Fruit fly (Drosophila melanogaster) whole organism, prepupa: Measurements from ENCODE around the gene CG4338.

Experiments used
- CG3032 ChIP-seq: fragments of 200-800 bp; optimal IDR thresholded peaks from 2 replicates; lab custom pipeline; 2019; ENCODE audit warnings: missing biosample characterization, mild to moderate bottlenecking, missing genetic modification characterization, moderate library complexity
- CG6854 ChIP-seq: fragments of 200-800 bp; sonication (Bioruptor generic); optimal IDR thresholded peaks from 2 replicates; lab custom pipeline; 2017; ENCODE audit warnings: missing biosample characterization, mild to moderate bottlenecking, missing genetic modification characterization
- Hr38 ChIP-seq: sonication (Bioruptor generic); optimal IDR thresholded peaks from 2 replicates; lab custom pipeline; 2016; ENCODE audit warnings: missing biosample characterization, missing genetic modification characterization
- Hr4 ChIP-seq: fragments of 200-800 bp; sonication (Bioruptor generic); optimal IDR thresholded peaks from 3 replicates; lab custom pipeline; 2016; ENCODE audit warnings: missing biosample characterization, missing genetic modification characterization
- Sox102F ChIP-seq: fragments of 200-800 bp; sonication (Bioruptor generic); optimal IDR thresholded peaks from 2 replicates; lab custom pipeline; 2016; ENCODE audit warnings: missing biosample characterization, mild to moderate bottlenecking, missing genetic modification characterization
- dsx ChIP-seq: fragments of 200-800 bp; optimal IDR thresholded peaks from 3 replicates; lab custom pipeline; 2019; ENCODE audit warnings: missing biosample characterization, mild to moderate bottlenecking, missing genetic modification characterization, moderate library complexity; ENCODE audit not compliant: poor library complexity, severe bottlenecking
- fd59A ChIP-seq: fragments of 200-800 bp; sonication (Bioruptor generic); optimal IDR thresholded peaks from 2 replicates; lab custom pipeline; 2017; ENCODE audit warnings: missing biosample characterization, mild to moderate bottlenecking, missing genetic modification characterization, missing genetic modification reagents

dm6 chr3R:15282326-15282725 is 7.0 kb downstream of the CG4338 start:
- TF ChIP-seq Hr4 (no peak), CG3032 (tag; lab: Kevin White, UChicago) (no peak), Hr38 (no peak), fd59A (GFP tag; lab: Kevin White, UChicago) (no peak), CG6854 (GFP tag; lab: Kevin White, UChicago) (no peak), Sox102F (GFP tag; lab: Kevin White, UChicago) (no peak), dsx (GFP tag; lab: Kevin White, UChicago) (no peak)
